Fruit fly (Drosophila melanogaster) whole organism, wandering third instar larva: ENCODE results near the gene NP15.6.

Experiments
- Hnf4 ChIP-seq: fragments of 200-800 bp; sonication (Bioruptor generic); optimal IDR thresholded peaks from 2 replicates; lab custom pipeline; 2016; ENCODE audit warnings: missing biosample characterization, mild to moderate bottlenecking, missing genetic modification characterization
- Jra ChIP-seq: sonication (Bioruptor generic); optimal IDR thresholded peaks from 2 replicates; lab custom pipeline; 2016; ENCODE audit warnings: missing biosample characterization, missing genetic modification characterization
- fru ChIP-seq: fragments of 200-800 bp; sonication (Bioruptor generic); optimal IDR thresholded peaks from 3 replicates; lab custom pipeline; 2016; ENCODE audit warnings: missing biosample characterization, mild to moderate bottlenecking, missing genetic modification characterization
- sage ChIP-seq: fragments of 200-800 bp; sonication (Bioruptor generic); optimal IDR thresholded peaks from 2 replicates; lab custom pipeline; 2016; ENCODE audit warnings: missing biosample characterization, mild to moderate bottlenecking, missing genetic modification characterization
- usp ChIP-seq: fragments of >200 bp; optimal IDR thresholded peaks from 2 replicates; lab custom pipeline; 2017; ENCODE audit warnings: missing biosample characterization, missing genetic modification characterization

DNA sequence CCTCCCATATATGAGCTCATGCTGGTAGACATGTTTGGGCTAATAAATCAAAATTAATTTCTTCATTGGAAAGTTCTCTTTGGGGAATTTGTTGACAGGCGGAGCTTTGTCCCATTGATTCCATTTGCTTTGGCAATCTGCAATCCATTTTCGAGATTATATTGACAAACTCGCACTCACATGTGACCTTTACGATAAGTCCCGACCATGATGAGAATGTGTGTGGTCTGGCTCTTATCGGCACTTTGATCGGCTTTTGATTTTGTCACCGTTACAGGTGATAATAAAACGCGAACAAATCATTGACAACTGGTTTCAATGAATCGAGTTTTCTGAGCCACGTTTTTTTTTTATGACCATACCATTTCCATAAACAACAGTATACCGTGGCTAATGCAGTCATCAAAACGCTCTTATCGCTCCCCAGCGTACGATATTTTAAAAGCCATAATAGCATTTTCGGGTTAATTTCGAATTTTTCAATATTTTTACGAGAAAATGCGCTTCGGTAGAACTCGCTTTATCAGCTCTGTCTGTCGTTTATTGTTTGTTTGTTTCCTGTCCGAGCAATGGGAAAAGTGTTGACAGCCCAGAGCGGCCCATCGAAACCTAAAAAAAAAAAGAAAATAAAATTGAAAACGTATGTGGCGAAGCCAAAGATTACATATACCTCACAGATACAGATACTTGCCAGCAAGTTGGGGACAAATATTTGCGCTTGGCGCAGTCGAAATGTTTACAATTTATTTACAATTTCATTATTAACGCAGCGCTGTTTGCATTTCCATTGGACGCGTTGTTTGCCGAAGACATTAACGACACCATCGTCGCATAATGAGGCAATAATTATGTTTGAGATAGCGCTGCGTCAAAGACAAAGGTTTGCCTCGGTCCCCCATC lies 29.5 kb upstream of the NP15.6 start:
- TF ChIP-seq Hnf4 (GFP tag; lab: Kevin White, UChicago), result peak; percentile 5
- no peak for TF ChIP-seq usp
- TF ChIP-seq sage (GFP tag; lab: Kevin White, UChicago), result no peak
- TF ChIP-seq Jra (GFP tag; lab: Kevin White, UChicago), result no peak
- no peak for TF ChIP-seq fru
